Fruit fly (Drosophila melanogaster) whole organism, embryonic: ENCODE results near the gene Cp36.

ENCODE experiments used
- CG4730 ChIP-seq: fragments of 200-800 bp; sonication (Bioruptor generic); IDR thresholded peaks from 2 replicates; pipeline ENCODE4 v1.3.6; 2022; ENCODE audit warnings: missing biosample characterization, missing genetic modification characterization
- Gug ChIP-seq: fragments of 200-800 bp; sonication (Bioruptor generic); IDR thresholded peaks from 4 replicates; pipeline ENCODE4 v1.3.6; 2022; ENCODE audit warnings: missing biosample characterization, missing genetic modification characterization
- Kr ChIP-seq: fragments of 200-800 bp; sonication (Bioruptor generic); optimal IDR thresholded peaks from 2 replicates; lab custom pipeline; 2017; ENCODE audit warnings: missing biosample characterization, mild to moderate bottlenecking, missing genetic modification characterization
- Nf-YC ChIP-seq: fragments of 200-800 bp; optimal IDR thresholded peaks from 3 replicates; lab custom pipeline; 2019; ENCODE audit warnings: missing biosample characterization, mild to moderate bottlenecking, missing genetic modification characterization, moderate library complexity

- TF ChIP-seq Kr = no peak
- TF ChIP-seq Gug = no peak
- TF ChIP-seq Nf-YC (tag; lab: Kevin White, UChicago) = no peak
- TF ChIP-seq CG4730 (GFP tag; lab: Robert Waterston, UW) = no peak
These were observed 42.4 kb downstream of the Cp36 start for dm6 chrX:8521492-8521891.
